Worm (Caenorhabditis elegans): ENCODE data around the gene mltn-5.
A peak's percentile ranks its signal among the peaks of the same experiment; 100 is the strongest.

mltn-5 gene

DNA sequence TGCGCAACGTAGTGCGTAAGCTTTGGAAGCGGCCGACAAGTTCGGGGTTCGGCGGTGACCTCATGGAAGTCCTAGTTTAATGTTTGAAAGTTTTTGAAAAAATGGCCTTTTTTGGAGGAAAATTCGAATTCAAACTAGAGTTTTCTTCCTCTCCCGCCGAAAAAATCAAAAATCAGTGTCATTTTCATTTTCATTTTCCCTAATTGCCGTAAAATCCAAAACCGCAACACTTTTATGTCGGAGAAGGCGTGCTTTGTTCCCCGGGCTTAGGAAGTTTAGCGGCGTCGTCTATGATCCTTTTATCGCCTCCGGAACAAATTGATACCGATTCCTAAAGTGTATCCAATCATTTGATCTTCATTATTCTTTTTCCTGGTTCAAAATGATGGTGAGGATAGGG lies at the start of gene mltn-5:
Gene mltn-5 (plus strand): TSS at position 301 of the 400 bp plus-strand sequence.
- TF ChIP-seq athp-1 (tag; optimal IDR thresholded peaks at IDR 0.05) (no peak), C17E4.6 (GFP tag; IDR thresholded peaks at IDR 0.05) (no peak), nhr-90 (tag; optimal IDR thresholded peaks at IDR 0.05) (no peak), ceh-40 (GFP tag; IDR thresholded peaks at IDR 0.05) (no peak)

ce11 chrII:13875734-13876133 lies 49.3 kb upstream of the mltn-5 start, which contains the start of gene ing-3:
ing-3 (plus strand) TSS chrII:13876034.
- no peak for TF ChIP-seq madf-10 (tag; optimal IDR thresholded peaks at IDR 0.05)
- TF ChIP-seq let-607 (tag; optimal IDR thresholded peaks at IDR 0.05) = no peak
- TF ChIP-seq mcd-1 (GFP tag; IDR thresholded peaks at IDR 0.05) = no peak
- no peak for TF ChIP-seq rec-8 (tag; optimal IDR thresholded peaks at IDR 0.05)
- TF ChIP-seq C06A6.2 (GFP tag; conservative IDR thresholded peaks at IDR 0.05) = no peak
- no peak for TF ChIP-seq T26A5.8 (tag; optimal IDR thresholded peaks at IDR 0.05)
- no peak for TF ChIP-seq Y95B8A.8 (GFP tag; IDR thresholded peaks at IDR 0.05)
- TF ChIP-seq cebp-1 (GFP tag; IDR thresholded peaks at IDR 0.05) = no peak
- no peak for TF ChIP-seq cebp-1 (tag; optimal IDR thresholded peaks at IDR 0.05)
- TF ChIP-seq pha-4 (tag; optimal IDR thresholded peaks at IDR 0.05) = no peak
- TF ChIP-seq F55B11.4 (tag; optimal IDR thresholded peaks at IDR 0.05; ENCODE audit: borderline replicate concordance, insufficient read depth) = no peak
- no peak for TF ChIP-seq F37B4.10 (GFP tag; IDR thresholded peaks at IDR 0.05)
- no peak for TF ChIP-seq hmg-20 (GFP tag; IDR thresholded peaks at IDR 0.05)
- TF ChIP-seq mxl-1 (tag; optimal IDR thresholded peaks at IDR 0.05) = no peak
- no peak for TF ChIP-seq egl-18 (GFP tag; IDR thresholded peaks at IDR 0.05)
- TF ChIP-seq dpl-1 (GFP tag; optimal IDR thresholded peaks at IDR 0.05) = no peak
- TF ChIP-seq snpc-3.4 (tag; optimal IDR thresholded peaks at IDR 0.05) = no peak
- TF ChIP-seq bed-2 (GFP tag; IDR thresholded peaks at IDR 0.05) = no peak
- TF ChIP-seq nhr-80 (tag; optimal IDR thresholded peaks at IDR 0.05) = no peak
- no peak for TF ChIP-seq tbp1 (GFP tag; optimal IDR thresholded peaks at IDR 0.05)

ce11 chrII:13877994-13878393 lies 47.0 kb upstream of the mltn-5 start:
- TF ChIP-seq F49E8.2 (tag; optimal IDR thresholded peaks at IDR 0.05; ENCODE audit: insufficient read depth) = no peak
- no peak for TF ChIP-seq Y53F4B.3 (GFP tag; IDR thresholded peaks at IDR 0.05)
- TF ChIP-seq F23B12.7 (tag; optimal IDR thresholded peaks at IDR 0.05; ENCODE audit: insufficient read depth) = no peak
- peak; percentile 69 for TF ChIP-seq zfh-2 (GFP tag; conservative IDR thresholded peaks at IDR 0.05)
- no peak for TF ChIP-seq F52B5.7 (tag; optimal IDR thresholded peaks at IDR 0.05)

DNA sequence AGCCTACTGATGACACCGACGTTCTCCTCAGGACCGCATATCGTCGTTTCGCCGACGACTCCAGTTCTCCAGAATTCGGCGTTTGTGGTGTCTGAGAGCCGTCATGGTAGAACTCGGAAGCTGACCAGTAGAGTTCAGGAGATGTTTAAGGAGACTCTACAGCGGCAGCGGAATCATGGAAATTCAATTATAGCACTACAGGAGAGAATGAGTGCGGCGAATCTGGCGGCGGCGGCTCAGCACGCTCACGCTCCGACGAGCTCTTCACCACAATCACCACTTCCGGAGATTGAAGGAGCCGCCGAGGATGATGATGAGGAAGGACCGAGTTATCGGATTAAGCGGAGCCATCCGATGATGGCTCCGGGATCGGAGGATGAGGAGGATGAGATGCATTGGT lies 45.4 kb upstream of the mltn-5 start:
- TF ChIP-seq zfh-2 (GFP tag; conservative IDR thresholded peaks at IDR 0.05) (peak; percentile 77), sptf-2 (GFP tag; optimal IDR thresholded peaks at IDR 0.05) (no peak), efl-1 (GFP tag; optimal IDR thresholded peaks at IDR 0.05) (no peak), attf-5 (GFP tag; optimal IDR thresholded peaks at IDR 0.05) (no peak), egrh-3 (GFP tag; IDR thresholded peaks at IDR 0.05) (0 out of 2 replicates have a peak, but pooled peaks have one; percentile 42)

- 0 out of 2 replicates have a peak, but pooled peaks have one; percentile 6 for TF ChIP-seq madf-6 (GFP tag; IDR thresholded peaks at IDR 0.05)
- TF ChIP-seq B0261.1 (tag; optimal IDR thresholded peaks at IDR 0.05) = no peak
Measured at ce11 chrII:13882405-13882804, 42.6 kb upstream of the mltn-5 start, which contains the start of gene hda-10. hda-10 (plus strand) TSS chrII:13882705.

All from whole organism, young adult.